Fruit fly (Drosophila melanogaster) whole organism, wandering third instar larva: ENCODE measurements around the gene CG14400.
A peak's percentile ranks its signal among the peaks of the same experiment; 100 is the strongest.

Source experiments
- CG9705 ChIP-seq: fragments of 200-800 bp; sonication (Bioruptor generic); optimal IDR thresholded peaks from 2 replicates; lab custom pipeline; 2018; ENCODE audit warnings: missing biosample characterization, mild to moderate bottlenecking, missing genetic modification characterization
- Dfd ChIP-seq: fragments of >200 bp; optimal IDR thresholded peaks from 2 replicates; lab custom pipeline; 2017; ENCODE audit warnings: missing biosample characterization, missing genetic modification characterization
- HLH106 ChIP-seq: fragments of 200-800 bp; optimal IDR thresholded peaks from 3 replicates; lab custom pipeline; 2019; ENCODE audit warnings: missing biosample characterization, mild to moderate bottlenecking, missing genetic modification characterization, moderate library complexity
- Hr83 ChIP-seq: fragments of 200-300 bp; sonication (Bioruptor generic); optimal IDR thresholded peaks from 2 replicates; lab custom pipeline; 2016; ENCODE audit warnings: missing biosample characterization, mild to moderate bottlenecking, missing genetic modification characterization, moderate library complexity; ENCODE audit not compliant: poor library complexity, severe bottlenecking
- brk ChIP-seq: fragments of 200-800 bp; sonication (Bioruptor generic); optimal IDR thresholded peaks from 2 replicates; lab custom pipeline; 2016; ENCODE audit warnings: missing biosample characterization, mild to moderate bottlenecking, missing genetic modification characterization
- usp ChIP-seq: fragments of >200 bp; optimal IDR thresholded peaks from 2 replicates; lab custom pipeline; 2017; ENCODE audit warnings: missing biosample characterization, missing genetic modification characterization

dm6 chr2L:20864764-20865265, 7.1 kb upstream of the CG14400 start, which contains the start of gene CG9338:
- TF ChIP-seq Hr83 (no peak), usp (GFP tag; lab: Kevin White, UChicago) (no peak), brk (GFP tag; lab: Kevin White, UChicago) (no peak), HLH106 (peak; percentile 94), CG9705 (GFP tag; lab: Kevin White, UChicago) (peak; percentile 89), Dfd (no peak)
